Worm (Caenorhabditis elegans): Measurements from ENCODE around the gene gldi-2.

ce11 chrII:6750929-6751328, 32.3 kb upstream of the gldi-2 start, which contains the start of gene F41G3.20:
- TF ChIP-seq hnd-1 (tag; optimal IDR thresholded peaks at IDR 0.05) (no peak), B0310.2 (tag; optimal IDR thresholded peaks at IDR 0.05) (no peak), ama-1 (optimal IDR thresholded peaks at IDR 0.05) (no peak), ceh-36 (tag; optimal IDR thresholded peaks at IDR 0.05) (no peak), pes-1 (GFP tag; IDR thresholded peaks at IDR 0.05) (no peak), tra-4 (tag; optimal IDR thresholded peaks at IDR 0.05) (no peak), aly-1 (tag; optimal IDR thresholded peaks at IDR 0.05) (no peak), flt-1 (GFP tag; IDR thresholded peaks at IDR 0.05) (no peak), tbx-11 (GFP tag; IDR thresholded peaks at IDR 0.05) (no peak), sea-1 (GFP tag; conservative IDR thresholded peaks at IDR 0.05) (no peak), hmg-4 (GFP tag; optimal IDR thresholded peaks at IDR 0.05) (no peak), ets-7 (tag; optimal IDR thresholded peaks at IDR 0.05) (no peak)

Measured in whole organism, early embryonic.